Worm (Caenorhabditis elegans) whole organism, L2 larva: ENCODE measurements around the gene T28A11.19.

ENCODE experiments used
- C34F6.9 ChIP-seq: fragments of 150-350 bp; optimal IDR thresholded peaks from 2 replicates; lab custom pipeline; 2014; ENCODE audit warnings: missing biosample characterization, missing genetic modification characterization
- mab-5 ChIP-seq: fragments of 150-350 bp; optimal IDR thresholded peaks from 2 replicates; lab custom pipeline; 2014; ENCODE audit warnings: missing biosample characterization, missing genetic modification characterization
- mdl-1 ChIP-seq, 2 experiments: fragments of 150-350 bp in 1 of 2; sonication (generic microtip) in 1 of 2; optimal IDR thresholded peaks; 2 replicates each; lab custom pipeline; 2017; ENCODE audit warnings: missing biosample characterization in 2 of 2, missing genetic modification characterization in 2 of 2
- nhr-10 ChIP-seq: sonication (generic microtip); optimal IDR thresholded peaks from 2 replicates; lab custom pipeline; 2017; ENCODE audit warnings: missing biosample characterization, missing genetic modification characterization
- snpc-4 ChIP-seq: fragments of 150-350 bp; optimal IDR thresholded peaks from 2 replicates; lab custom pipeline; 2014; ENCODE audit warnings: missing biosample characterization, missing genetic modification characterization
- unc-55 ChIP-seq: fragments of 150-350 bp; sonication (generic microtip); optimal IDR thresholded peaks from 3 replicates; lab custom pipeline; 2014; ENCODE audit warnings: missing biosample characterization, missing genetic modification reagents, missing genetic modification characterization
- zag-1 ChIP-seq: fragments of 150-350 bp; optimal IDR thresholded peaks from 2 replicates; lab custom pipeline; 2014; ENCODE audit warnings: missing biosample characterization, missing genetic modification characterization

- TF ChIP-seq snpc-4 = peak; percentile 31
- TF ChIP-seq mdl-1 (tag; optimal IDR thresholded peaks at IDR 0.05; lab: Kevin White, UChicago) = peak; percentile 58 to 65
- peak; percentile 64 for TF ChIP-seq zag-1
- TF ChIP-seq nhr-10 = no peak
- no peak for TF ChIP-seq mab-5 (tag; lab: Kevin White, UChicago)
- peak; percentile 69 for TF ChIP-seq unc-55 (GFP tag; lab: Kevin White, UChicago)
- TF ChIP-seq C34F6.9 (tag; lab: Kevin White, UChicago) = peak; percentile 91
These were observed 46.0 kb upstream of the T28A11.19 start, which contains the start of gene arrd-19 for ce11 chrV:3315308-3315707.
